Comparison of ENCODE assay signal across 6 worm cellular contexts in genomic region chrIII:4917960-4918712, ce11.
A peak's percentile ranks its signal among the peaks of the same experiment; 100 is the strongest.
TF ChIP-seq lines count a peak whose summit lies in the region.

Gene rpb-8 (minus strand): TSS chrIII:4918008.

TF ChIP-seq in whole organism, L1 larva, 84 proteins besides CTCF, POLR2A, EP300 and RAD21 (continued from another document and continues in another):
- no peak for TF ChIP-seq Y116A8C.19 (tag; optimal IDR thresholded peaks at IDR 0.05; lab: Kevin White, UChicago; ENCODE audit: borderline replicate concordance)
- TF ChIP-seq lir-3 (tag; optimal IDR thresholded peaks at IDR 0.05; lab: Kevin White, UChicago; ENCODE audit: poor library complexity) = peak; percentile 37
- no peak for TF ChIP-seq alr-1 (tag; optimal IDR thresholded peaks at IDR 0.05; lab: Kevin White, UChicago; ENCODE audit: borderline replicate concordance)
- peak; percentile 3 for TF ChIP-seq irx-1 (tag; optimal IDR thresholded peaks at IDR 0.05; lab: Kevin White, UChicago)
- no peak for TF ChIP-seq ama-1 (optimal IDR thresholded peaks at IDR 0.05; lab: Kevin White, UChicago)
- TF ChIP-seq nhr-47 (tag; optimal IDR thresholded peaks at IDR 0.05; lab: Kevin White, UChicago) = peak; percentile 52
- peak; percentile 56 to 80 for TF ChIP-seq lsy-2 (tag; optimal IDR thresholded peaks at IDR 0.05; lab: Kevin White, UChicago)
- TF ChIP-seq lin-13 (GFP tag; optimal IDR thresholded peaks at IDR 0.05; lab: Kevin White, UChicago) = peak; percentile 38
- TF ChIP-seq ztf-4 (tag; optimal IDR thresholded peaks at IDR 0.05; lab: Kevin White, UChicago) = peak; percentile 7
- peak; percentile 19 for TF ChIP-seq hpl-2 (GFP tag; optimal IDR thresholded peaks at IDR 0.05; lab: Kevin White, UChicago)
- peak in 1 of 2 experiments; percentile 20 for TF ChIP-seq mdl-1 (tag; optimal IDR thresholded peaks at IDR 0.05; lab: Kevin White, UChicago)
- TF ChIP-seq nhr-237 (tag; optimal IDR thresholded peaks at IDR 0.05; lab: Kevin White, UChicago) = no peak
- TF ChIP-seq isw-1 (GFP tag; IDR thresholded peaks at IDR 0.05; lab: Robert Waterston, UW) = peak; percentile 2; the same call in 1 of the 2 replicates
- peak; percentile 74 for TF ChIP-seq rnt-1 (tag; optimal IDR thresholded peaks at IDR 0.05; lab: Kevin White, UChicago)
- no peak for TF ChIP-seq pqm-1 (tag; optimal IDR thresholded peaks at IDR 0.05; lab: Kevin White, UChicago)
- peak; percentile 46 for TF ChIP-seq lin-15B (tag; optimal IDR thresholded peaks at IDR 0.05; lab: Kevin White, UChicago)
- peak; percentile 38 for TF ChIP-seq tbx-2 (tag; optimal IDR thresholded peaks at IDR 0.05; lab: Kevin White, UChicago)
- peak; percentile 32 for TF ChIP-seq fkh-8 (tag; optimal IDR thresholded peaks at IDR 0.05; lab: Kevin White, UChicago)
- TF ChIP-seq ces-1 (GFP tag; optimal IDR thresholded peaks at IDR 0.05; lab: Kevin White, UChicago) = no peak
- no peak for TF ChIP-seq mab-9 (GFP tag; IDR thresholded peaks at IDR 0.05; lab: Robert Waterston, UW)
- peak in 2 of 3 experiments; percentile 28 to 71 for TF ChIP-seq ceh-82 (tag; optimal IDR thresholded peaks at IDR 0.05; lab: Kevin White, UChicago)

TF ChIP-seq in whole organism, L2 larva, 48 proteins besides CTCF, POLR2A, EP300 and RAD21 (continued from another document and continues in another):
- TF ChIP-seq egl-27 (tag; optimal IDR thresholded peaks at IDR 0.05; lab: Kevin White, UChicago) = no peak
- TF ChIP-seq aly-2 (tag; optimal IDR thresholded peaks at IDR 0.05; lab: Kevin White, UChicago) = no peak
- no peak for TF ChIP-seq unc-39 (tag; optimal IDR thresholded peaks at IDR 0.05; lab: Kevin White, UChicago)
- TF ChIP-seq zag-1 (tag; optimal IDR thresholded peaks at IDR 0.05; lab: Kevin White, UChicago) = no peak
- TF ChIP-seq nhr-10 (tag; optimal IDR thresholded peaks at IDR 0.05; lab: Kevin White, UChicago) = no peak
- TF ChIP-seq lin-39 (tag; optimal IDR thresholded peaks at IDR 0.05; lab: Kevin White, UChicago) = no peak
- TF ChIP-seq lsy-2 (tag; optimal IDR thresholded peaks at IDR 0.05; lab: Kevin White, UChicago) = peak; percentile 14 to 75
- no peak for TF ChIP-seq peb-1 (tag; optimal IDR thresholded peaks at IDR 0.05; lab: Kevin White, UChicago)
- TF ChIP-seq nhr-6 (tag; optimal IDR thresholded peaks at IDR 0.05; lab: Kevin White, UChicago) = no peak
- peak; percentile 64 for TF ChIP-seq C34F6.9 (tag; optimal IDR thresholded peaks at IDR 0.05; lab: Kevin White, UChicago)
- TF ChIP-seq unc-62 (GFP tag; optimal IDR thresholded peaks at IDR 0.05; lab: Kevin White, UChicago) = no peak
- peak; percentile 29 for TF ChIP-seq F13H6.1 (tag; optimal IDR thresholded peaks at IDR 0.05; lab: Kevin White, UChicago)
- TF ChIP-seq nhr-129 (tag; optimal IDR thresholded peaks at IDR 0.05; lab: Kevin White, UChicago) = peak; percentile 55
- TF ChIP-seq Y55F3AM.14 (GFP tag; optimal IDR thresholded peaks at IDR 0.05; lab: Kevin White, UChicago) = no peak
- TF ChIP-seq R02D3.7 (tag; optimal IDR thresholded peaks at IDR 0.05; lab: Kevin White, UChicago) = no peak
- TF ChIP-seq unc-55 (GFP tag; optimal IDR thresholded peaks at IDR 0.05; lab: Kevin White, UChicago) = peak; percentile 90
- TF ChIP-seq mbf-1 (tag; optimal IDR thresholded peaks at IDR 0.05; lab: Kevin White, UChicago) = no peak
- no peak for TF ChIP-seq ztf-11 (tag; optimal IDR thresholded peaks at IDR 0.05; lab: Kevin White, UChicago)
- TF ChIP-seq sma-9 (GFP tag; optimal IDR thresholded peaks at IDR 0.05; lab: Kevin White, UChicago) = peak; percentile 13
- TF ChIP-seq sma-9 (tag; optimal IDR thresholded peaks at IDR 0.05; lab: Kevin White, UChicago) = no peak
- TF ChIP-seq blmp-1 (tag; optimal IDR thresholded peaks at IDR 0.05; lab: Kevin White, UChicago; ENCODE audit: insufficient read depth) = peak; percentile 18
- no peak for TF ChIP-seq skn-1 (tag; optimal IDR thresholded peaks at IDR 0.05; lab: Kevin White, UChicago)
- peak; percentile 1 for TF ChIP-seq lin-11 (tag; optimal IDR thresholded peaks at IDR 0.05; lab: Kevin White, UChicago)

TF ChIP-seq in whole organism, L3 larva, 47 proteins besides CTCF, POLR2A, EP300 and RAD21 (continued from another document and continues in another):
- TF ChIP-seq skn-1 (tag; optimal IDR thresholded peaks at IDR 0.05; lab: Kevin White, UChicago) (no peak), unc-39 (tag; optimal IDR thresholded peaks at IDR 0.05; lab: Kevin White, UChicago) (no peak), egl-27 (tag; optimal IDR thresholded peaks at IDR 0.05; lab: Kevin White, UChicago) (no peak), nhr-12 (tag; optimal IDR thresholded peaks at IDR 0.05; lab: Kevin White, UChicago) (no peak), ceh-82 (tag; optimal IDR thresholded peaks at IDR 0.05; lab: Kevin White, UChicago) (no peak), lin-39 (tag; optimal IDR thresholded peaks at IDR 0.05; lab: Kevin White, UChicago) (peak; percentile 61), jun-1 (tag; optimal IDR thresholded peaks at IDR 0.05; lab: Kevin White, UChicago) (no peak), zag-1 (tag; optimal IDR thresholded peaks at IDR 0.05; lab: Kevin White, UChicago) (no peak), nhr-76 (tag; optimal IDR thresholded peaks at IDR 0.05; lab: Kevin White, UChicago) (no peak), unc-62 (GFP tag; optimal IDR thresholded peaks at IDR 0.05; lab: Kevin White, UChicago) (no peak), nhr-25 (tag; optimal IDR thresholded peaks at IDR 0.05; lab: Kevin White, UChicago) (peak; percentile 8), nhr-237 (tag; optimal IDR thresholded peaks at IDR 0.05; lab: Kevin White, UChicago) (no peak), sea-2 (GFP tag; optimal IDR thresholded peaks at IDR 0.05; lab: Kevin White, UChicago) (no peak), ceh-28 (tag; optimal IDR thresholded peaks at IDR 0.05; lab: Kevin White, UChicago) (no peak), elt-1 (tag; optimal IDR thresholded peaks at IDR 0.05; lab: Kevin White, UChicago) (no peak), lin-15B (tag; optimal IDR thresholded peaks at IDR 0.05; lab: Kevin White, UChicago) (peak; percentile 71), nhr-77 (tag; optimal IDR thresholded peaks at IDR 0.05; lab: Kevin White, UChicago) (no peak), pqm-1 (tag; optimal IDR thresholded peaks at IDR 0.05; lab: Kevin White, UChicago) (no peak), ztf-11 (tag; optimal IDR thresholded peaks at IDR 0.05; lab: Kevin White, UChicago) (no peak), fkh-10 (GFP tag; optimal IDR thresholded peaks at IDR 0.05; lab: Kevin White, UChicago) (no peak), elt-2 (tag; optimal IDR thresholded peaks at IDR 0.05; lab: Kevin White, UChicago) (peak; percentile 3), nhr-23 (tag; optimal IDR thresholded peaks at IDR 0.05; lab: Kevin White, UChicago) (peak; percentile 66), hmg-11 (tag; optimal IDR thresholded peaks at IDR 0.05; lab: Kevin White, UChicago) (no peak), mml-1 (tag; optimal IDR thresholded peaks at IDR 0.05; lab: Kevin White, UChicago) (no peak), egl-5 (tag; optimal IDR thresholded peaks at IDR 0.05; lab: Kevin White, UChicago) (peak; percentile 57)

TF ChIP-seq in whole organism, L4 larva, 104 proteins besides CTCF, POLR2A, EP300 and RAD21 (continued from another document and continues in another):
- TF ChIP-seq dve-1 (tag; optimal IDR thresholded peaks at IDR 0.05; lab: Kevin White, UChicago; ENCODE audit: insufficient read depth) (peak; percentile 9), unc-39 (tag; optimal IDR thresholded peaks at IDR 0.05; lab: Kevin White, UChicago) (no peak), lsy-2 (tag; optimal IDR thresholded peaks at IDR 0.05; lab: Kevin White, UChicago) (peak in 1 of 2 experiments; percentile 76), mep-1 (tag; optimal IDR thresholded peaks at IDR 0.05; lab: Kevin White, UChicago) (peak; percentile 34), D1046.2 (GFP tag; IDR thresholded peaks at IDR 0.05; lab: Robert Waterston, UW) (no peak), spr-1 (tag; optimal IDR thresholded peaks at IDR 0.05; lab: Kevin White, UChicago) (no peak), nhr-11 (tag; optimal IDR thresholded peaks at IDR 0.05; lab: Kevin White, UChicago) (no peak), zfp-2 (tag; optimal IDR thresholded peaks at IDR 0.05; lab: Kevin White, UChicago) (no peak), skn-1 (tag; optimal IDR thresholded peaks at IDR 0.05; lab: Kevin White, UChicago) (no peak), tag-97 (GFP tag; IDR thresholded peaks at IDR 0.05; lab: Robert Waterston, UW) (no peak), mes-2 (tag; optimal IDR thresholded peaks at IDR 0.05; lab: Kevin White, UChicago; ENCODE audit: poor library complexity, severe bottlenecking) (peak; percentile 76), cey-2 (tag; optimal IDR thresholded peaks at IDR 0.05; lab: Kevin White, UChicago; ENCODE audit: borderline replicate concordance, insufficient read depth) (no peak), F44E2.7 (GFP tag; IDR thresholded peaks at IDR 0.05; lab: Robert Waterston, UW) (no peak), dpl-1 (GFP tag; optimal IDR thresholded peaks at IDR 0.05; lab: Kevin White, UChicago) (peak; percentile 90), hmg-1.1 (GFP tag; IDR thresholded peaks at IDR 0.05; lab: Robert Waterston, UW) (no peak), ceh-44 (GFP tag; IDR thresholded peaks at IDR 0.05; lab: Robert Waterston, UW) (no peak), lin-39 (tag; optimal IDR thresholded peaks at IDR 0.05; lab: Kevin White, UChicago) (no peak), dmd-9 (GFP tag; IDR thresholded peaks at IDR 0.05; lab: Robert Waterston, UW) (no peak), daf-12 (tag; optimal IDR thresholded peaks at IDR 0.05; lab: Kevin White, UChicago) (no peak), fos-1 (tag; optimal IDR thresholded peaks at IDR 0.05; lab: Kevin White, UChicago) (no peak), mdt-29 (GFP tag; IDR thresholded peaks at IDR 0.05; lab: Robert Waterston, UW) (no peak), jun-1 (tag; optimal IDR thresholded peaks at IDR 0.05; lab: Kevin White, UChicago) (no peak), unc-130 (GFP tag; optimal IDR thresholded peaks at IDR 0.05; lab: Kevin White, UChicago) (no peak), hif-1 (tag; optimal IDR thresholded peaks at IDR 0.05; lab: Kevin White, UChicago) (peak in 1 of 2 experiments; percentile 28), pqm-1 (tag; optimal IDR thresholded peaks at IDR 0.05; lab: Kevin White, UChicago) (no peak)

TF ChIP-seq in whole organism, late embryonic, 69 proteins besides CTCF, POLR2A, EP300 and RAD21 (continued from another document):
- TF ChIP-seq pax-1 (tag; optimal IDR thresholded peaks at IDR 0.05; lab: Kevin White, UChicago) = no peak
- TF ChIP-seq pat-9 (tag; optimal IDR thresholded peaks at IDR 0.05; lab: Kevin White, UChicago) = no peak

TF ChIP-seq in whole organism, young adult, 124 proteins besides CTCF, POLR2A, EP300 and RAD21 (continued from another document and continues in another):
- TF ChIP-seq snpc-1.3 (tag; optimal IDR thresholded peaks at IDR 0.05; lab: Kevin White, UChicago; ENCODE audit: insufficient read depth) = no peak
- TF ChIP-seq hlh-26 (GFP tag; conservative IDR thresholded peaks at IDR 0.05; lab: Robert Waterston, UW) = no peak
- TF ChIP-seq F33H1.4 (GFP tag; IDR thresholded peaks at IDR 0.05; lab: Robert Waterston, UW) = peak; percentile 83
- 0 out of 2 replicates have a peak, but pooled peaks have one; percentile 17 for TF ChIP-seq D2030.7 (GFP tag; IDR thresholded peaks at IDR 0.05; lab: Robert Waterston, UW)
- TF ChIP-seq dox-1 (GFP tag; IDR thresholded peaks at IDR 0.05; lab: Robert Waterston, UW) = no peak
- no peak for TF ChIP-seq die-1 (tag; optimal IDR thresholded peaks at IDR 0.05; lab: Kevin White, UChicago)
- TF ChIP-seq repo-1 (tag; optimal IDR thresholded peaks at IDR 0.05; lab: Kevin White, UChicago) = no peak
- TF ChIP-seq dpl-1 (GFP tag; optimal IDR thresholded peaks at IDR 0.05; lab: Kevin White, UChicago) = peak; percentile 78
- TF ChIP-seq lin-35 (GFP tag; optimal IDR thresholded peaks at IDR 0.05; lab: Kevin White, UChicago) = peak in 1 of 3 experiments; percentile 72
- TF ChIP-seq let-526 (GFP tag; IDR thresholded peaks at IDR 0.05; lab: Robert Waterston, UW) = no peak
- TF ChIP-seq lsy-27 (tag; optimal IDR thresholded peaks at IDR 0.05; lab: Kevin White, UChicago; ENCODE audit: borderline replicate concordance, insufficient read depth) = no peak
- no peak for TF ChIP-seq B0035.1 (tag; optimal IDR thresholded peaks at IDR 0.05; lab: Kevin White, UChicago)
- peak; percentile 29 for TF ChIP-seq snpc-3.4 (tag; optimal IDR thresholded peaks at IDR 0.05; lab: Kevin White, UChicago)
- no peak for TF ChIP-seq F57C9.4 (tag; optimal IDR thresholded peaks at IDR 0.05; lab: Kevin White, UChicago)
- no peak for TF ChIP-seq snpc-4 (GFP tag; optimal IDR thresholded peaks at IDR 0.05; lab: Kevin White, UChicago)
- no peak for TF ChIP-seq snpc-4 (tag; optimal IDR thresholded peaks at IDR 0.05; lab: Kevin White, UChicago)
- TF ChIP-seq ceh-58 (GFP tag; IDR thresholded peaks at IDR 0.05; lab: Robert Waterston, UW) = no peak
- no peak for TF ChIP-seq cebp-1 (GFP tag; IDR thresholded peaks at IDR 0.05; lab: Robert Waterston, UW)
- peak; percentile 80 for TF ChIP-seq cebp-1 (tag; optimal IDR thresholded peaks at IDR 0.05; lab: Kevin White, UChicago)
- 0 out of 2 replicates have a peak, but pooled peaks have one; percentile 14 for TF ChIP-seq ceh-91 (GFP tag; IDR thresholded peaks at IDR 0.05; lab: Robert Waterston, UW)
- TF ChIP-seq aptf-2 (GFP tag; conservative IDR thresholded peaks at IDR 0.05; lab: Robert Waterston, UW) = no peak
- no peak for TF ChIP-seq ztf-25 (GFP tag; IDR thresholded peaks at IDR 0.05; lab: Robert Waterston, UW)
- TF ChIP-seq him-1 (tag; optimal IDR thresholded peaks at IDR 0.05; lab: Kevin White, UChicago) = no peak
- TF ChIP-seq egrh-3 (GFP tag; IDR thresholded peaks at IDR 0.05; lab: Robert Waterston, UW) = no peak
- TF ChIP-seq mcd-1 (GFP tag; IDR thresholded peaks at IDR 0.05; lab: Robert Waterston, UW) = 0 out of 2 replicates have a peak, but pooled peaks have one; percentile 30
- TF ChIP-seq efl-1 (GFP tag; optimal IDR thresholded peaks at IDR 0.05; lab: Kevin White, UChicago) = peak; percentile 70
- TF ChIP-seq athp-1 (tag; optimal IDR thresholded peaks at IDR 0.05; lab: Kevin White, UChicago) = no peak
- peak; percentile 50 for TF ChIP-seq attf-5 (GFP tag; optimal IDR thresholded peaks at IDR 0.05; lab: Kevin White, UChicago)
- peak; percentile 8; the same call in 1 of the 2 replicates for TF ChIP-seq hmg-1.2 (GFP tag; IDR thresholded peaks at IDR 0.05; lab: Robert Waterston, UW)
- TF ChIP-seq Y53F4B.3 (GFP tag; IDR thresholded peaks at IDR 0.05; lab: Robert Waterston, UW) = no peak
- no peak for TF ChIP-seq rpc-1 (optimal IDR thresholded peaks at IDR 0.05; lab: Kevin White, UChicago)
- no peak for TF ChIP-seq rpc-1 (tag; optimal IDR thresholded peaks at IDR 0.05; lab: Kevin White, UChicago)
- TF ChIP-seq ccch-3 (GFP tag; optimal IDR thresholded peaks at IDR 0.05; lab: Kevin White, UChicago) = no peak
- peak; percentile 71; the same call in 1 of the 2 replicates for TF ChIP-seq ztf-28 (GFP tag; IDR thresholded peaks at IDR 0.05; lab: Robert Waterston, UW)
- no peak for TF ChIP-seq ztf-26 (tag; optimal IDR thresholded peaks at IDR 0.05; lab: Kevin White, UChicago)
- TF ChIP-seq somi-1 (GFP tag; optimal IDR thresholded peaks at IDR 0.05; lab: Kevin White, UChicago) = no peak
- TF ChIP-seq nfyb-1 (GFP tag; IDR thresholded peaks at IDR 0.05; lab: Robert Waterston, UW) = no peak
- TF ChIP-seq lsl-1 (GFP tag; optimal IDR thresholded peaks at IDR 0.05; lab: Kevin White, UChicago) = peak; percentile 13
- peak; percentile 85 to 96 for TF ChIP-seq let-607 (tag; optimal IDR thresholded peaks at IDR 0.05; lab: Kevin White, UChicago)
- TF ChIP-seq madf-6 (GFP tag; IDR thresholded peaks at IDR 0.05; lab: Robert Waterston, UW) = peak; percentile 65; the same call in 1 of the 2 replicates
- no peak for TF ChIP-seq fkh-3 (tag; optimal IDR thresholded peaks at IDR 0.05; lab: Kevin White, UChicago)
- no peak for TF ChIP-seq unc-130 (GFP tag; optimal IDR thresholded peaks at IDR 0.05; lab: Kevin White, UChicago)
- no peak for TF ChIP-seq zfh-2 (GFP tag; conservative IDR thresholded peaks at IDR 0.05; lab: Robert Waterston, UW)
- TF ChIP-seq Y53G8AR.9 (GFP tag; conservative IDR thresholded peaks at IDR 0.05; lab: Robert Waterston, UW) = no peak
- TF ChIP-seq nhr-27 (tag; optimal IDR thresholded peaks at IDR 0.05; lab: Kevin White, UChicago) = no peak
- TF ChIP-seq F55B11.4 (tag; optimal IDR thresholded peaks at IDR 0.05; lab: Kevin White, UChicago; ENCODE audit: borderline replicate concordance, insufficient read depth) = no peak
- no peak for TF ChIP-seq K11D2.4 (GFP tag; IDR thresholded peaks at IDR 0.05; lab: Robert Waterston, UW)
- no peak for TF ChIP-seq ekl-4 (GFP tag; IDR thresholded peaks at IDR 0.05; lab: Robert Waterston, UW)
- no peak for TF ChIP-seq pha-4 (tag; optimal IDR thresholded peaks at IDR 0.05; lab: Kevin White, UChicago)
